Fruit fly (Drosophila melanogaster) whole organism, embryonic: ENCODE data around the gene CG11342.

ENCODE experiments used
- Antp ChIP-seq: fragments of 200-800 bp; sonication (Bioruptor generic); optimal IDR thresholded peaks from 3 replicates; lab custom pipeline; 2016; ENCODE audit warnings: missing biosample characterization, missing genetic modification characterization
- BtbVII ChIP-seq: fragments of 200-800 bp; sonication (Bioruptor generic); optimal IDR thresholded peaks from 3 replicates; lab custom pipeline; 2017; ENCODE audit warnings: missing biosample characterization, mild to moderate bottlenecking, missing genetic modification characterization
- CG10274 ChIP-seq: fragments of 200-800 bp; sonication (Bioruptor generic); optimal IDR thresholded peaks from 3 replicates; lab custom pipeline; 2017; ENCODE audit warnings: missing biosample characterization, mild to moderate bottlenecking, missing genetic modification characterization
- CG10543 ChIP-seq: fragments of 200-800 bp; sonication (Bioruptor generic); optimal IDR thresholded peaks from 3 replicates; lab custom pipeline; 2017; ENCODE audit warnings: missing biosample characterization, mild to moderate bottlenecking, missing genetic modification characterization, moderate library complexity
- CG11398 ChIP-seq: fragments of 200-800 bp; sonication (Bioruptor generic); optimal IDR thresholded peaks from 2 replicates; lab custom pipeline; 2016; ENCODE audit warnings: missing biosample characterization, missing genetic modification characterization
- CG13287 ChIP-seq: fragments of 200-800 bp; sonication (Bioruptor generic); IDR thresholded peaks from 2 replicates; pipeline ENCODE4 v1.3.6; 2022; ENCODE audit warnings: missing biosample characterization, missing genetic modification characterization; ENCODE audit not compliant: partially characterized antibody
- CG15073 ChIP-seq: fragments of 200-800 bp; sonication (Bioruptor generic); optimal IDR thresholded peaks from 2 replicates; lab custom pipeline; 2016; ENCODE audit warnings: missing biosample characterization, missing genetic modification characterization
- CG15269 ChIP-seq: fragments of 200-800 bp; sonication (Bioruptor generic); optimal IDR thresholded peaks from 2 replicates; lab custom pipeline; 2018; ENCODE audit warnings: missing biosample characterization, mild to moderate bottlenecking, missing genetic modification characterization, moderate library complexity
- CG18599 ChIP-seq: fragments of 200-800 bp; sonication (Bioruptor generic); optimal IDR thresholded peaks from 3 replicates; lab custom pipeline; 2017; ENCODE audit warnings: missing biosample characterization, missing genetic modification characterization, mild to moderate bottlenecking, moderate library complexity, missing genetic modification reagents
- CG18619 ChIP-seq: fragments of 200-800 bp; sonication (Bioruptor generic); optimal IDR thresholded peaks from 3 replicates; lab custom pipeline; 2017; ENCODE audit warnings: missing biosample characterization, mild to moderate bottlenecking, missing genetic modification characterization
- CG2116 ChIP-seq: fragments of 200-800 bp; sonication (Bioruptor generic); optimal IDR thresholded peaks from 3 replicates; lab custom pipeline; 2018; ENCODE audit warnings: missing biosample characterization, mild to moderate bottlenecking, missing genetic modification characterization
- CG2199 ChIP-seq: fragments of 200-800 bp; sonication (Bioruptor generic); IDR thresholded peaks from 3 replicates; pipeline ENCODE4 v1.3.6; 2022; ENCODE audit warnings: missing biosample characterization, missing genetic modification characterization
- CG31388 ChIP-seq: fragments of 200-800 bp; sonication (Bioruptor generic); optimal IDR thresholded peaks from 2 replicates; lab custom pipeline; 2016; ENCODE audit warnings: missing biosample characterization, missing genetic modification characterization
- CG4404 ChIP-seq: fragments of 200-800 bp; sonication (Bioruptor generic); IDR thresholded peaks from 2 replicates; pipeline ENCODE4 v1.3.6; 2022; ENCODE audit warnings: missing biosample characterization, missing genetic modification characterization
- CG5180 ChIP-seq: fragments of 200-800 bp; sonication (Bioruptor generic); optimal IDR thresholded peaks from 3 replicates; lab custom pipeline; 2017; ENCODE audit warnings: missing biosample characterization, missing genetic modification characterization, mild to moderate bottlenecking, moderate library complexity, missing genetic modification reagents
- CG6175 ChIP-seq: fragments of 200-800 bp; sonication (Bioruptor generic); IDR thresholded peaks from 3 replicates; pipeline ENCODE4 v1.3.6; 2022; ENCODE audit warnings: missing biosample characterization, missing genetic modification characterization
- Camta ChIP-seq: fragments of 200-800 bp; sonication (Bioruptor generic); optimal IDR thresholded peaks from 2 replicates; lab custom pipeline; 2016; ENCODE audit warnings: missing biosample characterization, missing genetic modification characterization
- Hey ChIP-seq: fragments of 200-800 bp; sonication (Bioruptor generic); optimal IDR thresholded peaks from 3 replicates; lab custom pipeline; 2018; ENCODE audit warnings: missing biosample characterization, mild to moderate bottlenecking, missing genetic modification characterization
- Jarid2 ChIP-seq: fragments of 200-800 bp; sonication (Bioruptor generic); optimal IDR thresholded peaks from 3 replicates; lab custom pipeline; 2017; ENCODE audit warnings: mild to moderate bottlenecking, missing biosample characterization, missing genetic modification reagents, missing genetic modification characterization
- Mes4 ChIP-seq: fragments of 200-800 bp; sonication (Bioruptor generic); optimal IDR thresholded peaks from 2 replicates; lab custom pipeline; 2016; ENCODE audit warnings: missing biosample characterization, missing genetic modification characterization
- NfI ChIP-seq: fragments of 200-800 bp; sonication (Bioruptor generic); optimal IDR thresholded peaks from 3 replicates; lab custom pipeline; 2018; ENCODE audit warnings: missing biosample characterization, mild to moderate bottlenecking, missing genetic modification characterization, moderate library complexity
- Vsx1 ChIP-seq: fragments of 200-800 bp; sonication (Bioruptor generic); optimal IDR thresholded peaks from 2 replicates; lab custom pipeline; 2017; ENCODE audit warnings: missing biosample characterization, mild to moderate bottlenecking, missing genetic modification characterization, missing genetic modification reagents
- al ChIP-seq: fragments of 200-800 bp; sonication (Bioruptor generic); IDR thresholded peaks from 2 replicates; pipeline ENCODE4 v1.3.6; 2022; ENCODE audit warnings: missing biosample characterization, missing genetic modification characterization
- ato ChIP-seq: fragments of 200-800 bp; sonication (Bioruptor generic); IDR thresholded peaks from 2 replicates; pipeline ENCODE4 v1.3.6; 2022; ENCODE audit warnings: missing biosample characterization, missing genetic modification characterization; ENCODE audit not compliant: partially characterized antibody
- bcd ChIP-seq: fragments of 200-800 bp; sonication (Bioruptor generic); optimal IDR thresholded peaks from 2 replicates; lab custom pipeline; 2017; ENCODE audit warnings: missing biosample characterization, mild to moderate bottlenecking, missing genetic modification characterization
- bigmax ChIP-seq: fragments of 200-800 bp; sonication (Bioruptor generic); optimal IDR thresholded peaks from 2 replicates; lab custom pipeline; 2018; ENCODE audit warnings: missing biosample characterization, mild to moderate bottlenecking, missing genetic modification characterization
- btn ChIP-seq: fragments of 200-800 bp; sonication (Bioruptor generic); optimal IDR thresholded peaks from 2 replicates; lab custom pipeline; 2016; ENCODE audit warnings: missing biosample characterization, missing genetic modification characterization
- cwo ChIP-seq: fragments of 200-800 bp; sonication (Bioruptor generic); optimal IDR thresholded peaks from 3 replicates; lab custom pipeline; 2017; ENCODE audit warnings: missing biosample characterization, missing genetic modification characterization, mild to moderate bottlenecking, moderate library complexity, missing genetic modification reagents
- dimm ChIP-seq: fragments of 200-800 bp; sonication (Bioruptor generic); IDR thresholded peaks from 2 replicates; pipeline ENCODE4 v1.3.6; 2022; ENCODE audit warnings: missing biosample characterization, missing genetic modification characterization
- eve ChIP-seq, 2 experiments: fragments of >200 bp; optimal IDR thresholded peaks; 2 replicates each; lab custom pipeline; 2017; ENCODE audit warnings: missing biosample characterization in 2 of 2, missing genetic modification characterization in 2 of 2
- grau ChIP-seq: fragments of 200-800 bp; optimal IDR thresholded peaks from 3 replicates; lab custom pipeline; 2019; ENCODE audit warnings: missing biosample characterization, mild to moderate bottlenecking, missing genetic modification characterization, moderate library complexity
- gt ChIP-seq: fragments of 200-800 bp; sonication (Bioruptor generic); IDR thresholded peaks from 2 replicates; pipeline ENCODE4 v1.3.6; 2022; ENCODE audit warnings: missing biosample characterization, missing genetic modification characterization
- hth ChIP-seq: fragments of >200 bp; optimal IDR thresholded peaks from 2 replicates; lab custom pipeline; 2017; ENCODE audit warnings: inconsistent platforms
- lola ChIP-seq, 3 experiments: fragments of >200 bp in 2 of 3; fragments of 200-800 bp in 1 of 3; sonication (Bioruptor generic) in 1 of 3; optimal IDR thresholded peaks; 2 replicates each; lab custom pipeline; 2017 to 2019; ENCODE audit warnings: missing biosample characterization in 3 of 3, missing genetic modification characterization in 3 of 3, mild to moderate bottlenecking in 1 of 3, moderate library complexity in 1 of 3
- nerfin-1 ChIP-seq: fragments of 200-800 bp; sonication (Bioruptor generic); optimal IDR thresholded peaks from 3 replicates; lab custom pipeline; 2019; ENCODE audit warnings: missing biosample characterization, mild to moderate bottlenecking, missing genetic modification characterization, moderate library complexity
- prd ChIP-seq, 3 experiments: fragments of >200 bp in 2 of 3; fragments of 200-800 bp in 1 of 3; sonication (Bioruptor generic) in 1 of 3; optimal IDR thresholded peaks in 2 of 3; IDR thresholded peaks in 1 of 3; 2 replicates in 2 of 3; 3 replicates in 1 of 3; pipeline versions ENCODE4 v1.3.6 to Lab custom; 2017 to 2022; ENCODE audit warnings: missing biosample characterization in 1 of 3, missing genetic modification characterization in 1 of 3
- pzg ChIP-seq: fragments of 200-800 bp; sonication (Bioruptor generic); optimal IDR thresholded peaks from 3 replicates; lab custom pipeline; 2018; ENCODE audit warnings: missing biosample characterization, mild to moderate bottlenecking, missing genetic modification characterization, moderate library complexity
- ro ChIP-seq: fragments of 200-800 bp; sonication (Bioruptor generic); IDR thresholded peaks from 2 replicates; pipeline ENCODE4 v1.3.6; 2022; ENCODE audit warnings: missing biosample characterization, missing genetic modification characterization
- run ChIP-seq: fragments of 200-800 bp; sonication (Bioruptor generic); optimal IDR thresholded peaks from 3 replicates; lab custom pipeline; 2018; ENCODE audit warnings: missing biosample characterization, mild to moderate bottlenecking, missing genetic modification characterization
- sd ChIP-seq: fragments of 200-800 bp; sonication (Bioruptor generic); optimal IDR thresholded peaks from 3 replicates; lab custom pipeline; 2018; ENCODE audit warnings: missing biosample characterization, mild to moderate bottlenecking, missing genetic modification characterization, moderate library complexity
- sens ChIP-seq: fragments of 200-800 bp; sonication (Bioruptor generic); peaks from one replicate; lab custom pipeline; 2016; ENCODE audit warnings: missing biosample characterization, missing genetic modification characterization
- sim ChIP-seq: fragments of 200-800 bp; sonication (Bioruptor generic); IDR thresholded peaks from 2 replicates; pipeline ENCODE4 v1.3.6; 2022; ENCODE audit warnings: missing biosample characterization, missing genetic modification characterization
- sna ChIP-seq: fragments of 200-800 bp; sonication (Bioruptor generic); IDR thresholded peaks from 2 replicates; pipeline ENCODE4 v1.3.6; 2022; ENCODE audit warnings: missing biosample characterization, missing genetic modification characterization; ENCODE audit not compliant: partially characterized antibody
- sqz ChIP-seq: fragments of 200-800 bp; sonication (Bioruptor generic); optimal IDR thresholded peaks from 3 replicates; lab custom pipeline; 2018; ENCODE audit warnings: missing biosample characterization, mild to moderate bottlenecking, missing genetic modification characterization
- zf30C ChIP-seq: fragments of 200-800 bp; sonication (Bioruptor generic); optimal IDR thresholded peaks from 3 replicates; lab custom pipeline; 2018; ENCODE audit warnings: missing biosample characterization, mild to moderate bottlenecking, missing genetic modification characterization

The CG11342 gene

dm6 chr3L:4412974-4413373, 45.7 kb upstream of the CG11342 start (continued):
- TF ChIP-seq run (tag; lab: Kevin White, UChicago) (no peak), zf30C (GFP tag; lab: Kevin White, UChicago) (peak; percentile 47), CG4404 (GFP tag; lab: Robert Waterston, UW) (peak; percentile 34; the same call in 1 of the 2 replicates), CG18619 (GFP tag; lab: Kevin White, UChicago) (peak; percentile 19), Jarid2 (peak; percentile 5)

DNA sequence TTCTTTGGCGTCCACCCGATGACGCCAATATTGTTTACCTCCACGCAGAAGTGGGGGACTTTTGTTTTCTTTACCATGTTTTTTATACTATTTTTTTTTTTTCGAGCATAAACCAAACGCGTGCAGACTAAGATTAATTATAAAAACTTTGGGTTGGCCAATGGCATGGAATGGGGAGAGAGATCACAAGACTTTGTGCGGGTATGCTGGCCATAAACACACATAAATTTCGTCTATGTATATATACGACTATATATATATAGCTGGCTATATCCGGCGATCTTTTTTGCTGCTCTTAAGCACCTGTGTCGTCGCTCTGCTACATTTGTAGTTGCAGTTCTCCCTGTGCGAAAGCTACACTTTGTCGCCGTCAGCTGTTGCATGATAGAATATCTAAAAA, 44.7 kb upstream of the CG11342 start:
- TF ChIP-seq Mes4 (no peak), pzg (GFP tag; lab: Kevin White, UChicago) (no peak), CG18599 (GFP tag; lab: Kevin White, UChicago) (no peak), NfI (GFP tag; lab: Kevin White, UChicago) (peak; percentile 5), cwo (GFP tag; lab: Kevin White, UChicago) (peak; percentile 48), eve (GFP tag; optimal IDR thresholded peaks at IDR 0.05; lab: Kevin White, UChicago) (peak in 1 of 2 experiments; percentile 43), dimm (GFP tag; lab: Robert Waterston, UW) (no peak), CG2199 (GFP tag; lab: Robert Waterston, UW) (no peak), sqz (GFP tag; lab: Kevin White, UChicago) (peak; percentile 12), Camta (GFP tag; lab: Kevin White, UChicago) (no peak), gt (GFP tag; lab: Robert Waterston, UW) (no peak), CG10543 (GFP tag; lab: Kevin White, UChicago) (peak; percentile 40), sens (peak; percentile 73), sd (tag; lab: Kevin White, UChicago) (peak; percentile 53), CG13287 (GFP tag; lab: Robert Waterston, UW) (0 out of 2 replicates have a peak, but pooled peaks have one; percentile 18)

DNA sequence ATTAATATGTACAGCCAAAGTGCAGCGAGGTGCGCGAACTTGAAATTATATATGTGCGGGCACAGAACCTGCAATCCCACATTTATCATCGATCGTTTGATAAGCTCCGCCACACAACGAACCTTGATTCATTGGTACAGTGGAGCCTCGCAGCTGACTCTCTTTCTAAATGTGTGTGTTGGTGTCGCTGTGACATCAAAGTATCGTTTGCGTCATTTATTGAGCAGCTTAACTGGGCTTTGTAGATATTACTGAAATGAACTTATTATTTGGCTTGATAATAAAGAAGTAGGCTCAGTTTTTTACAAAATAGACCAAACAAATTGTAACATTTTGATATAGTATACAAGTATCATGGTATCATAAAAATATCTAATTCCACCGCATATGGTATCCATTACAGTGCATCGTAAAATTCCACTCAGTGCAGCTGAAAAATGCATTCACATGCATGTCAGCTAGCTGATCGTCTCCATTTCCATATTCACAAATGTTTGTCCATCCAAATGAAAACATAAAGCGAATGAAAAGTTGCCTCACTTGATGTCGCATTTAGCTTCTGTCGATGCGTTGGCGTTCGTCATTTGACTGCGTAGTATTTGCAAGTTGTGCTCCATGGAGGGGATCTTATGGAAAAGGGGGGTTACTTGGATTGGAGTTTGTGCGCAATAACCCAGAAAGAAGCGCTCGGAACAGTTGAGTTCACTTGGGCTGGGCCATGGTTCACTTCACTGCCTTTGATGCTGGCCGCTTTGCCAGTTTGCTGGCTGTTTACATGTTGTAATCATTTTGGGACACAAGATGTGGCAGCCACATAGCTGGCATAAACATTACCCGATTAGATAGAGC, 44.0 kb upstream of the CG11342 start:
- TF ChIP-seq prd (optimal IDR thresholded peaks at IDR 0.05; lab: Kevin White, UChicago): no peak
- TF ChIP-seq prd (GFP tag; IDR thresholded peaks at IDR 0.05; lab: Robert Waterston, UW): no peak
- no peak for TF ChIP-seq BtbVII (GFP tag; lab: Kevin White, UChicago)
- no peak for TF ChIP-seq al
- TF ChIP-seq Hey (tag; lab: Kevin White, UChicago): no peak
- TF ChIP-seq nerfin-1: no peak
- no peak for TF ChIP-seq btn (GFP tag; lab: Kevin White, UChicago)
- TF ChIP-seq Antp (GFP tag; lab: Kevin White, UChicago): no peak
- no peak for TF ChIP-seq ro (GFP tag; lab: Robert Waterston, UW)
- TF ChIP-seq ato (GFP tag; lab: Robert Waterston, UW): no peak
- peak; percentile 87 for TF ChIP-seq grau (tag; lab: Kevin White, UChicago)
- no peak for TF ChIP-seq CG15269 (tag; lab: Kevin White, UChicago)
- no peak for TF ChIP-seq CG11398 (GFP tag; lab: Kevin White, UChicago)
- no peak for TF ChIP-seq CG15073
- TF ChIP-seq CG6175 (GFP tag; lab: Robert Waterston, UW): peak; percentile 72; the same call in 2 of the 3 replicates
- no peak for TF ChIP-seq CG5180
- TF ChIP-seq sim (GFP tag; lab: Robert Waterston, UW): no peak
- no peak for TF ChIP-seq bigmax (GFP tag; lab: Kevin White, UChicago)
- no peak for TF ChIP-seq bcd
- no peak for TF ChIP-seq Mes4
- TF ChIP-seq lola (GFP tag; optimal IDR thresholded peaks at IDR 0.05; lab: Kevin White, UChicago): no peak
- no peak for TF ChIP-seq CG10274
- TF ChIP-seq Vsx1 (GFP tag; lab: Kevin White, UChicago): no peak
- no peak for TF ChIP-seq CG2116 (GFP tag; lab: Kevin White, UChicago)
- TF ChIP-seq sens: peak; percentile 52
- TF ChIP-seq hth: no peak
- no peak for TF ChIP-seq CG31388 (GFP tag; lab: Kevin White, UChicago)
- no peak for TF ChIP-seq sna
